Worm (Caenorhabditis elegans): ENCODE results near the gene stdh-1.

- TF ChIP-seq R02D3.7 (tag; optimal IDR thresholded peaks at IDR 0.05) (no peak), aly-2 (tag; optimal IDR thresholded peaks at IDR 0.05) (no peak), ztf-11 (tag; optimal IDR thresholded peaks at IDR 0.05) (no peak), nhr-28 (tag; optimal IDR thresholded peaks at IDR 0.05) (no peak), ceh-82 (tag; optimal IDR thresholded peaks at IDR 0.05) (no peak)
These were observed 7.9 kb upstream of the stdh-1 start, which contains the start of gene cyp-35C1 for ce11 chrV:13898356-13898755.
